Fruit fly (Drosophila melanogaster): Measurements from ENCODE around the gene Bhmt.

Gene Bhmt

DNA sequence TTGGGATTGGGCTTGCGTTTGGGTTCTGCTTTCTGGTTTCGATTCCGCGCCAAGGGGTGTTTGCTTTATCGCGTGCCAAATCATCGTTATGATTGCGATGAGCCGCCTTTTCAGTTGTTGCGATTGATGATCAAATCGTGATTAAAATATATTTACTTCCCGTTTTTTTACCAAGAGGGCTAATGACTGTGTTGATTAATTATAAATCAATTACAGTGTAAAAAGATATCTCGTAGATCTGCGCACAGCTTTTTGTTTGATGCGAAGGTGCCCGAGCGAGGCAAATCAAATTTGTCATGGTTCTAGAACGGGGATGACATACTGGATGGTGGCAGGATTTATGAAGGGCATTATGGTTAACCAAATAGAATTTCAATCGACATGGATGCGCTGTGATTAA lies 23.2 kb downstream of the Bhmt start:
- TF ChIP-seq CG11617 (GFP tag; optimal IDR thresholded peaks at IDR 0.05) (no peak), CG33017 (tag; optimal IDR thresholded peaks at IDR 0.05) (no peak), Crg-1 (GFP tag; optimal IDR thresholded peaks at IDR 0.05) (no peak), pad (GFP tag; optimal IDR thresholded peaks at IDR 0.05) (no peak)

DNA sequence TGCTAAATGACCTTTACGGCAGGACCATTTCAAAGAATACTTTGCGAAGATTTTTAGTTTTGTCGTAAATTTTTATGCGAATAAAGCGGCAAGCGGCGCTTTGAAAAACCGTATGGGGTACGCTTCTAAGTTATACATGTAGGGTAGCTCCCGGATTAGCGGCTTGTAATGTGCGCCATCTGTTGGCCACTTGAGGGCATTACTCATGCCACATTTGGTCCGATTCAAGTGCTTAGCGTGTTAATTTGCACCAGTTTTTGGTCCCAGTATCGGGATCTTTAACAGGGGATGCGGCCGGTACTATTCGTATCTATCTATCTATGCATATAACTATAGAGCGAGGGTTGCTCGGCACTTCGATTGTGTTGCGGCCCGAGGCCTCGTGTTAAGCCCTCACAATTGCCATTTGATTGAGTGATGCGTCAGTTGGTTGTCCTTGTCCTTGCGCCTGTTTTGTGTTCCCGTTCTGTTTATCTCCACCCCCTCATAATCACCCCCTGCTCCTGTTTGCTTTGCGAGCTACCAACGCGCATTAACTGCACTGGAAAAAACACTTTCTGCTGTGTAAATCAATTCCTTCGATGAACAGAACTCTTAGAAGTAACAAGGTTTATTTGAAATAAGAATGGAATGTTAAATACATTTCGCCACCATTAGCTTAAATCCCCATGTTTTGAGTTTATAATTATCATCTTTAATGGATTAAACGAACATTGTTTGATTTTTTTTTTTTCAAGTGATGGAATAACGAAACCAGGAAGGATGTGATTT lies 26.6 kb downstream of the Bhmt start:
- TF ChIP-seq CG5204 (GFP tag; optimal IDR thresholded peaks at IDR 0.05) (no peak), bab1 (GFP tag; optimal IDR thresholded peaks at IDR 0.05) (no peak), tj (GFP tag; optimal IDR thresholded peaks at IDR 0.05) (no peak), pad (GFP tag; optimal IDR thresholded peaks at IDR 0.05) (no peak), Mnt (GFP tag; optimal IDR thresholded peaks at IDR 0.05) (no peak), CG7101 (tag; optimal IDR thresholded peaks at IDR 0.05) (no peak), CG1620 (GFP tag; optimal IDR thresholded peaks at IDR 0.05) (no peak), toe (GFP tag; optimal IDR thresholded peaks at IDR 0.05) (no peak), CG12768 (GFP tag; optimal IDR thresholded peaks at IDR 0.05) (no peak), Crg-1 (GFP tag; optimal IDR thresholded peaks at IDR 0.05) (no peak), Hr96 (GFP tag; optimal IDR thresholded peaks at IDR 0.05) (no peak), cic (GFP tag; optimal IDR thresholded peaks at IDR 0.05) (no peak), CG14711 (tag; optimal IDR thresholded peaks at IDR 0.05) (no peak)

DNA sequence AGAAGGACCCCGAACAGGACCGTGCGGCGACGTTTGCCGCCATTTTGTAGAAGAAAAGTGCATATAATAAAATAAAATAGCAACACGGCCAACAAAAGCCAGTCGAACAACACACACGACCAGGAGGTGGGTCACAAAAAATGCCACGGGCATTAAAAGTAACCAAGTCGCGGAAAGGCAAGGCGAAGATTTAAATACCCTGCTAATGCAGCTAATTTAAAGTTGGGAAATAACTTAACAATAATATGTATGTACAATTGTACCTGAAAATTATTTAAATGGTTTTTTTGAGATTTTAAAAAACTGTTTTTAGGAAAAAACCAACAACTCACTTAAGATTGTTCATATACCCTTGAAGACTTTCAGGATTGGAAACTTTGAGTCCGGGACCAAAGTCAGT lies 27.5 kb downstream of the Bhmt start:
- TF ChIP-seq Hr96 (GFP tag; optimal IDR thresholded peaks at IDR 0.05) (no peak), tj (GFP tag; optimal IDR thresholded peaks at IDR 0.05) (no peak), cic (GFP tag; optimal IDR thresholded peaks at IDR 0.05) (no peak), Crg-1 (GFP tag; optimal IDR thresholded peaks at IDR 0.05) (no peak), Clk (GFP tag; optimal IDR thresholded peaks at IDR 0.05) (no peak), CG12768 (GFP tag; optimal IDR thresholded peaks at IDR 0.05) (no peak), Mnt (GFP tag; optimal IDR thresholded peaks at IDR 0.05) (no peak), toe (GFP tag; optimal IDR thresholded peaks at IDR 0.05) (no peak), CG14711 (tag; optimal IDR thresholded peaks at IDR 0.05) (no peak), kay (GFP tag; ENCODE audit: borderline replicate concordance) (no peak), CG5204 (GFP tag; optimal IDR thresholded peaks at IDR 0.05) (no peak)

DNA sequence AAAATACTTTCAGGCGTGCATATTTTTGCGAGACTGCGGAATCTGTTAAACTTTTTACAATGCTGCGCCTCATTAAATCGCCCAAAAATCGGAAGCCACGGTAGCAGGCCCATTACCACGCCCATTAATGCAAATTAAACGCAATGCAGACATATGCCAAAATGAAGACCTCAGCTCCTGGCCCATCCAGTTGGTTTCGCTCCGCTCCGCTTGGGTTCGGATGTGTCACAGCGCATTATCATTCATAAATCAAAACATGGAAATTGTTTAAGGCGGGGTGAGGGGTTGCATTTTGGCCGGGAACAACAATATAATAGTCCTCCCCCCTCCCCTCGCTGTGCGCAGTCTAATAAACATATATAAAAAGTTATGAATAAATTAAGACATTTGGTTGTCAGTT lies 29.2 kb downstream of the Bhmt start:
- no peak for TF ChIP-seq CG7101 (tag; optimal IDR thresholded peaks at IDR 0.05)
- TF ChIP-seq kay (GFP tag; ENCODE audit: borderline replicate concordance): no peak
- TF ChIP-seq Clk (GFP tag; optimal IDR thresholded peaks at IDR 0.05): no peak
- TF ChIP-seq CG1620 (GFP tag; optimal IDR thresholded peaks at IDR 0.05): no peak

DNA sequence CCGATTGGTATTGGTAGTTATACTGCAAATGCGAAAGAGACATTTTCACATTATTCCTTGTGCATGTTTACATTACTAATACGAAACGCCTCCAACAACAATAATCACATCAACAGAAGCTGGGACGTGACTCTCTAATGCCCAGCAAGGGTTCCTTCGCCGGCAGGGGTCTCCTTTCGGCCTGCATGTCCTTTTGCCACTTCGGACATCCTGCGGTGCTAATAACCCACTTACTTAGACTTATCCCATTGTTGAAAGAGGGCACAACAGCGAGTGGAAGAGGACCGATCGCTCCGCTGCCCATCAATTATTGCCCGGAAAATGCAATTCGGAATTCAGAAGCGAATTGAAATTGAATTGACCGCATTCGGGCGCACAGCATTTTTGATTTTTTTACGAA lies 31.2 kb downstream of the Bhmt start:
- TF ChIP-seq tj (GFP tag; optimal IDR thresholded peaks at IDR 0.05) (no peak), Crg-1 (GFP tag; optimal IDR thresholded peaks at IDR 0.05) (no peak), CG11617 (GFP tag; optimal IDR thresholded peaks at IDR 0.05) (no peak), pad (GFP tag; optimal IDR thresholded peaks at IDR 0.05) (no peak), Mnt (GFP tag; optimal IDR thresholded peaks at IDR 0.05) (no peak), CG14711 (tag; optimal IDR thresholded peaks at IDR 0.05) (no peak), CG1620 (GFP tag; optimal IDR thresholded peaks at IDR 0.05) (no peak), CG12768 (GFP tag; optimal IDR thresholded peaks at IDR 0.05) (no peak), toe (GFP tag; optimal IDR thresholded peaks at IDR 0.05) (no peak), Hr96 (GFP tag; optimal IDR thresholded peaks at IDR 0.05) (no peak), CG33017 (tag; optimal IDR thresholded peaks at IDR 0.05) (no peak), CG5204 (GFP tag; optimal IDR thresholded peaks at IDR 0.05) (no peak), cic (GFP tag; optimal IDR thresholded peaks at IDR 0.05) (no peak), Clk (GFP tag; optimal IDR thresholded peaks at IDR 0.05) (no peak)

DNA sequence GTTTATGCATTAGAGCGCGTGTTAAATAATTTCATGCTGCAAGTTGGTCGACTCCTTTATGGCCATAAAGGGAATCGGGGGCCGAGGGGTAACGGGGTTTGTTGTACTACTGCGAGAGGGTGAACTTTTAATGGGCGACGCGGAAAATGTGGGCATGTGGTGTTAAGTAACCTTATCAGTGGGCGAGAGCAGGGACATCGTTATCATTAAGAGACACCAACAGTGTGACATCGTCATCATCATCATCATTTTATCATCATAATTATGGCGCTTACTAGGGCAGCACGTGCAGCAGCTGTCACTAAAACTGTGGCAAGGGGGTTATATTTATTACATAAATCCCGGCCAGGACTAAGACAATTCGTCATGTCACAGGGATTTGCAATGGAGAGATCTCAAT lies 31.7 kb downstream of the Bhmt start:
- TF ChIP-seq ovo (GFP tag; optimal IDR thresholded peaks at IDR 0.05) (no peak), tj (GFP tag; optimal IDR thresholded peaks at IDR 0.05) (no peak), Crg-1 (GFP tag; optimal IDR thresholded peaks at IDR 0.05) (no peak), CG12768 (GFP tag; optimal IDR thresholded peaks at IDR 0.05) (no peak), toe (GFP tag; optimal IDR thresholded peaks at IDR 0.05) (no peak), kay (GFP tag; ENCODE audit: borderline replicate concordance) (no peak), Hr96 (GFP tag; optimal IDR thresholded peaks at IDR 0.05) (no peak), CG1620 (GFP tag; optimal IDR thresholded peaks at IDR 0.05) (no peak), CG14711 (tag; optimal IDR thresholded peaks at IDR 0.05) (no peak), Clk (GFP tag; optimal IDR thresholded peaks at IDR 0.05) (no peak), pad (GFP tag; optimal IDR thresholded peaks at IDR 0.05) (no peak), cic (GFP tag; optimal IDR thresholded peaks at IDR 0.05) (no peak), CG5204 (GFP tag; optimal IDR thresholded peaks at IDR 0.05) (no peak)

DNA sequence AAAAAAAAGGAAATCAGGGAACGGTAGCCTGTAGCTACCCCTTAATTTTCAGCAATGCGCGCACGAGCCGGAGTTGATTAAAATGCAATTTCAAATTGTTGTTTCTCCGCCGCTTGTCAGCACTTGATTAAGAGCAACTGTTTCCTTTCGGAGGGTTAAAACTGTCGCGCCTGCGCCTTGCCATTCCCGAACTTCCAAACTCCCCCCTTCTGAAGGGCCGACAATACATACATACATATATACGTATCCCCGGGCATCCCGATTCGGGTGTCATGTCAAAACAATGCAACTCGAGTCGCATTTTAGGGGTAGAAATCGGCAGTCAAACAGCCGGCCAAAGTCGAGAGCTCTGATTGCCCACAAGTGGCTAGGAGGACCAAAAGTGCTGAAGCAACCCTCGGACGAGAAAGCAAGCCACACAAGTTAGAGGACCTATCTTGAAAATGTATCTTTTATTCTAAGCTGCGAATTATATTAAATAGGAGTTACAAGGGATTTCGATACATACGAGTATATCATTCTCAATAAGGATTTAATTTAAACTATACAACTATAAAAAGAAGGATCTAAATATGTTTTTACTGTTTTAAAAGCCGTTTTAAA lies 32.4 kb downstream of the Bhmt start:
- TF ChIP-seq kay (GFP tag; ENCODE audit: borderline replicate concordance) (no peak), CG7045 (GFP tag; optimal IDR thresholded peaks at IDR 0.05) (no peak), CG7101 (tag; optimal IDR thresholded peaks at IDR 0.05) (no peak), bab1 (GFP tag; optimal IDR thresholded peaks at IDR 0.05) (no peak), cic (GFP tag; optimal IDR thresholded peaks at IDR 0.05) (no peak), Clk (GFP tag; optimal IDR thresholded peaks at IDR 0.05) (no peak), CG11617 (GFP tag; optimal IDR thresholded peaks at IDR 0.05) (no peak), CG1620 (GFP tag; optimal IDR thresholded peaks at IDR 0.05) (no peak), tj (GFP tag; optimal IDR thresholded peaks at IDR 0.05) (no peak), CG12768 (GFP tag; optimal IDR thresholded peaks at IDR 0.05) (no peak), Crg-1 (GFP tag; optimal IDR thresholded peaks at IDR 0.05) (no peak), Mnt (GFP tag; optimal IDR thresholded peaks at IDR 0.05) (no peak)
